Worm (Caenorhabditis elegans) whole organism, late embryonic: ENCODE measurements around the gene hal-3.

Source experiments
- C38D4.7 ChIP-seq: fragments of 200-800 bp; sonication (Bioruptor generic); optimal IDR thresholded peaks from 2 replicates; lab custom pipeline; 2018; ENCODE audit warnings: mild to moderate bottlenecking, missing genetic modification characterization, moderate library complexity, missing compliant biosample characterization
- F13H6.1 ChIP-seq: sonication (generic microtip); optimal IDR thresholded peaks from 2 replicates; lab custom pipeline; 2016; ENCODE audit warnings: missing genetic modification characterization, missing compliant biosample characterization
- K02D7.2 ChIP-seq: sonication (generic microtip); optimal IDR thresholded peaks from 2 replicates; lab custom pipeline; 2017; ENCODE audit warnings: mild to moderate bottlenecking, missing genetic modification characterization, missing compliant biosample characterization
- T23F11.4 ChIP-seq: fragments of 200-800 bp; sonication (Bioruptor generic); optimal IDR thresholded peaks from 2 replicates; lab custom pipeline; 2018; ENCODE audit warnings: mild to moderate bottlenecking, missing genetic modification characterization, missing compliant biosample characterization
- Y22D7AL.16 ChIP-seq: sonication (generic microtip); optimal IDR thresholded peaks from 2 replicates; lab custom pipeline; 2016; ENCODE audit warnings: missing genetic modification characterization, missing compliant biosample characterization
- ceh-14 ChIP-seq: sonication (generic microtip); optimal IDR thresholded peaks from 2 replicates; lab custom pipeline; 2016; ENCODE audit warnings: missing genotype, missing genetic modification characterization, missing compliant biosample characterization
- ceh-18 ChIP-seq: sonication (generic microtip); optimal IDR thresholded peaks from 2 replicates; lab custom pipeline; 2016; ENCODE audit warnings: missing genetic modification characterization, missing compliant biosample characterization
- ceh-22 ChIP-seq: sonication (generic microtip); optimal IDR thresholded peaks from 2 replicates; lab custom pipeline; 2017; ENCODE audit warnings: missing biosample characterization, missing genetic modification characterization
- ceh-24 ChIP-seq: sonication (generic microtip); optimal IDR thresholded peaks from 2 replicates; lab custom pipeline; 2016; ENCODE audit warnings: mild to moderate bottlenecking, missing genetic modification characterization, missing compliant biosample characterization
- ceh-30 ChIP-seq: fragments of 150-350 bp; optimal IDR thresholded peaks from 2 replicates; lab custom pipeline; 2014; ENCODE audit warnings: missing biosample characterization, missing genetic modification characterization
- ceh-31 ChIP-seq: sonication (generic microtip); optimal IDR thresholded peaks from 2 replicates; lab custom pipeline; 2016; ENCODE audit warnings: missing genetic modification characterization, missing compliant biosample characterization
- ceh-34 ChIP-seq: sonication (generic microtip); optimal IDR thresholded peaks from 2 replicates; lab custom pipeline; 2016; ENCODE audit warnings: mild to moderate bottlenecking, missing genetic modification characterization, missing compliant biosample characterization
- ceh-45 ChIP-seq: fragments of 200-800 bp; sonication (Bioruptor generic); IDR thresholded peaks from 2 replicates; pipeline ENCODE4 v1.3.6; 2022; ENCODE audit warnings: missing genetic modification reagents, missing genetic modification characterization, missing compliant biosample characterization
- ceh-6 ChIP-seq: fragments of 200-800 bp; sonication (Bioruptor generic); optimal IDR thresholded peaks from 2 replicates; lab custom pipeline; 2018; ENCODE audit warnings: mild to moderate bottlenecking, missing genetic modification characterization, missing compliant biosample characterization
- ceh-9 ChIP-seq: sonication (generic microtip); optimal IDR thresholded peaks from 2 replicates; lab custom pipeline; 2016; ENCODE audit warnings: mild to moderate bottlenecking, missing genetic modification characterization, inconsistent platforms, missing compliant biosample characterization
- dmd-4 ChIP-seq: sonication (generic microtip); optimal IDR thresholded peaks from 2 replicates; lab custom pipeline; 2016; ENCODE audit warnings: borderline replicate concordance, missing genetic modification characterization, missing compliant biosample characterization
- dve-1 ChIP-seq: sonication (generic microtip); optimal IDR thresholded peaks from 2 replicates; lab custom pipeline; 2017; ENCODE audit warnings: antibody characterized with exemption, mild to moderate bottlenecking, missing genetic modification characterization, missing compliant biosample characterization
- elt-2 ChIP-seq: sonication (generic microtip); optimal IDR thresholded peaks from 2 replicates; lab custom pipeline; 2016; ENCODE audit warnings: missing genetic modification reagents, missing genetic modification characterization, missing compliant biosample characterization
- ets-4 ChIP-seq: sonication (generic microtip); optimal IDR thresholded peaks from 2 replicates; lab custom pipeline; 2016; ENCODE audit warnings: missing genetic modification characterization, missing compliant biosample characterization
- eyg-1 ChIP-seq: sonication (generic microtip); optimal IDR thresholded peaks from 2 replicates; lab custom pipeline; 2016; ENCODE audit warnings: missing genotype, missing genetic modification characterization, missing compliant biosample characterization
- fax-1 ChIP-seq: sonication (generic microtip); optimal IDR thresholded peaks from 2 replicates; lab custom pipeline; 2016; ENCODE audit warnings: missing genotype, missing genetic modification characterization, missing compliant biosample characterization
- fkh-10 ChIP-seq: fragments of 150-350 bp; optimal IDR thresholded peaks from 2 replicates; lab custom pipeline; 2014; ENCODE audit warnings: missing biosample characterization, missing genetic modification reagents, missing genetic modification characterization
- fkh-6 ChIP-seq: sonication (generic microtip); optimal IDR thresholded peaks from 2 replicates; lab custom pipeline; 2016; ENCODE audit warnings: missing genetic modification characterization, missing compliant biosample characterization
- gmeb-2 ChIP-seq: sonication (generic microtip); optimal IDR thresholded peaks from 2 replicates; lab custom pipeline; 2016; ENCODE audit warnings: missing genetic modification characterization, inconsistent platforms, missing compliant biosample characterization
- hlh-13 ChIP-seq: fragments of 200-800 bp; sonication (Bioruptor generic); optimal IDR thresholded peaks from 2 replicates; lab custom pipeline; 2018; ENCODE audit warnings: mild to moderate bottlenecking, missing genetic modification characterization, missing compliant biosample characterization
- hlh-15 ChIP-seq: sonication (generic microtip); optimal IDR thresholded peaks from 2 replicates; lab custom pipeline; 2016; ENCODE audit warnings: missing genetic modification characterization, missing compliant biosample characterization
- hlh-30 ChIP-seq: sonication (generic microtip); optimal IDR thresholded peaks from 2 replicates; lab custom pipeline; 2017; ENCODE audit warnings: antibody characterized with exemption, missing genetic modification characterization, missing compliant biosample characterization; ENCODE audit not compliant: insufficient read depth
- hlh-6 ChIP-seq: sonication (generic microtip); optimal IDR thresholded peaks from 2 replicates; lab custom pipeline; 2016; ENCODE audit warnings: missing genotype, missing genetic modification characterization, missing compliant biosample characterization
- lim-6 ChIP-seq: sonication (generic microtip); optimal IDR thresholded peaks from 2 replicates; lab custom pipeline; 2016; ENCODE audit warnings: missing genetic modification characterization, missing compliant biosample characterization
- lin-11 ChIP-seq: fragments of 200-800 bp; sonication (Bioruptor generic); optimal IDR thresholded peaks from 2 replicates; lab custom pipeline; 2018; ENCODE audit warnings: mild to moderate bottlenecking, missing genetic modification characterization, missing compliant biosample characterization
- nfya-1 ChIP-seq: sonication (generic microtip); optimal IDR thresholded peaks from 2 replicates; lab custom pipeline; 2017; ENCODE audit warnings: missing genetic modification characterization, mild to moderate bottlenecking, missing compliant biosample characterization, antibody characterized with exemption, moderate library complexity
- nhr-11 ChIP-seq: fragments of 150-350 bp; optimal IDR thresholded peaks from 2 replicates; lab custom pipeline; 2014; ENCODE audit warnings: missing biosample characterization, missing genetic modification characterization
- nhr-232 ChIP-seq: sonication (generic microtip); optimal IDR thresholded peaks from 2 replicates; lab custom pipeline; 2016; ENCODE audit warnings: missing genetic modification characterization, missing compliant biosample characterization
- odd-2 ChIP-seq: sonication (generic microtip); optimal IDR thresholded peaks from 2 replicates; lab custom pipeline; 2017; ENCODE audit warnings: antibody characterized with exemption, mild to moderate bottlenecking, missing genetic modification characterization, missing compliant biosample characterization
- pag-3 ChIP-seq: sonication (generic microtip); optimal IDR thresholded peaks from 2 replicates; lab custom pipeline; 2016; ENCODE audit warnings: missing compliant biosample characterization, missing genetic modification characterization, borderline replicate concordance
- pat-9 ChIP-seq: fragments of 200-800 bp; sonication (Bioruptor generic); optimal IDR thresholded peaks from 2 replicates; lab custom pipeline; 2018; ENCODE audit warnings: mild to moderate bottlenecking, missing genetic modification characterization, moderate library complexity, missing compliant biosample characterization
- pax-1 ChIP-seq: fragments of 150-350 bp; optimal IDR thresholded peaks from 2 replicates; lab custom pipeline; 2014; ENCODE audit warnings: missing biosample characterization, missing genetic modification characterization
- pha-2 ChIP-seq: sonication (generic microtip); optimal IDR thresholded peaks from 2 replicates; lab custom pipeline; 2017; ENCODE audit warnings: mild to moderate bottlenecking, missing genetic modification characterization, missing compliant biosample characterization
- pha-4 ChIP-seq: fragments of 150-350 bp; optimal IDR thresholded peaks from 2 replicates; lab custom pipeline; 2018; ENCODE audit warnings: missing biosample characterization, missing genetic modification reagents, missing genetic modification characterization
- pqm-1 ChIP-seq: sonication (generic microtip); optimal IDR thresholded peaks from 2 replicates; lab custom pipeline; 2016; ENCODE audit warnings: missing genetic modification characterization, missing compliant biosample characterization
- pros-1 ChIP-seq: fragments of 150-350 bp; optimal IDR thresholded peaks from 2 replicates; lab custom pipeline; 2014; ENCODE audit warnings: missing biosample characterization, missing genetic modification reagents, missing genetic modification characterization
- rnt-1 ChIP-seq: sonication (generic microtip); optimal IDR thresholded peaks from 2 replicates; lab custom pipeline; 2016; ENCODE audit warnings: missing genetic modification characterization, missing compliant biosample characterization
- sdc-2 ChIP-seq: sonication (generic microtip); optimal IDR thresholded peaks from 2 replicates; lab custom pipeline; 2016; ENCODE audit warnings: missing genotype, missing genetic modification characterization, missing compliant biosample characterization
- sox-4 ChIP-seq: sonication (generic microtip); optimal IDR thresholded peaks from 2 replicates; lab custom pipeline; 2017; ENCODE audit warnings: mild to moderate bottlenecking, missing genetic modification characterization, inconsistent platforms, missing compliant biosample characterization
- syd-9 ChIP-seq: sonication (generic microtip); optimal IDR thresholded peaks from 2 replicates; lab custom pipeline; 2016; ENCODE audit warnings: mild to moderate bottlenecking, missing genetic modification characterization, moderate library complexity, missing compliant biosample characterization
- tbx-7 ChIP-seq: sonication (generic microtip); optimal IDR thresholded peaks from 2 replicates; lab custom pipeline; 2016; ENCODE audit warnings: missing genotype, missing genetic modification characterization, missing compliant biosample characterization
- ttx-3 ChIP-seq: sonication (generic microtip); optimal IDR thresholded peaks from 2 replicates; lab custom pipeline; 2016; ENCODE audit warnings: missing genetic modification reagents, missing genetic modification characterization, missing compliant biosample characterization
- unc-3 ChIP-seq, 2 experiments: fragments of 200-800 bp in 1 of 2; sonication (Bioruptor generic) in 1 of 2; sonication (generic microtip) in 1 of 2; conservative IDR thresholded peaks in 1 of 2; optimal IDR thresholded peaks in 1 of 2; 2 replicates each; pipeline versions ENCODE4 v1.3.6 to Lab custom; 2016 to 2022; ENCODE audit warnings: missing compliant biosample characterization in 2 of 2, missing genetic modification characterization in 2 of 2, missing genetic modification reagents in 1 of 2
- unc-42 ChIP-seq: sonication (generic microtip); optimal IDR thresholded peaks from 2 replicates; lab custom pipeline; 2016; ENCODE audit warnings: missing genotype, missing genetic modification characterization, missing compliant biosample characterization
- unc-55 ChIP-seq: sonication (generic microtip); optimal IDR thresholded peaks from 2 replicates; lab custom pipeline; 2017; ENCODE audit warnings: missing biosample characterization, missing genetic modification reagents, missing genetic modification characterization
- unc-86 ChIP-seq: sonication (generic microtip); optimal IDR thresholded peaks from 2 replicates; lab custom pipeline; 2016; ENCODE audit warnings: missing genetic modification characterization, missing compliant biosample characterization
- zip-5 ChIP-seq: sonication (generic microtip); optimal IDR thresholded peaks from 2 replicates; lab custom pipeline; 2016; ENCODE audit warnings: missing genetic modification characterization, missing compliant biosample characterization
- ztf-16 ChIP-seq: sonication (generic microtip); optimal IDR thresholded peaks from 2 replicates; lab custom pipeline; 2017; ENCODE audit warnings: missing genetic modification characterization, missing compliant biosample characterization

hal-3 gene

ce11 chrII:9603419-9603818 is 13.5 kb downstream of the hal-3 start:
- peak; percentile 59 for TF ChIP-seq elt-2 (tag; lab: Kevin White, UChicago)
- peak; percentile 2 for TF ChIP-seq ceh-34
- no peak for TF ChIP-seq ets-4
- TF ChIP-seq lin-11, result no peak
- no peak for TF ChIP-seq Y22D7AL.16 (tag; lab: Kevin White, UChicago)
- TF ChIP-seq K02D7.2 (tag; lab: Kevin White, UChicago), result no peak
- no peak for TF ChIP-seq ttx-3 (tag; lab: Kevin White, UChicago)
- peak; percentile 8 for TF ChIP-seq pqm-1 (tag; lab: Kevin White, UChicago)
- TF ChIP-seq fkh-6, result no peak
- TF ChIP-seq ceh-30 (tag; lab: Kevin White, UChicago), result no peak
- no peak for TF ChIP-seq odd-2 (tag; lab: Kevin White, UChicago)
- peak; percentile 85 for TF ChIP-seq unc-55 (GFP tag; lab: Kevin White, UChicago)
- TF ChIP-seq sdc-2, result no peak
- no peak for TF ChIP-seq sox-4 (tag; lab: Kevin White, UChicago)
- TF ChIP-seq ceh-18 (tag; lab: Kevin White, UChicago), result peak; percentile 84
- no peak for TF ChIP-seq zip-5 (tag; lab: Kevin White, UChicago)
- TF ChIP-seq ceh-14, result no peak
- TF ChIP-seq hlh-13 (GFP tag; lab: Kevin White, UChicago), result no peak
- no peak for TF ChIP-seq nhr-11
- TF ChIP-seq pax-1, result peak; percentile 32
- TF ChIP-seq T23F11.4 (GFP tag; lab: Kevin White, UChicago), result no peak
- TF ChIP-seq pha-2 (tag; lab: Kevin White, UChicago), result no peak
- TF ChIP-seq hlh-6 (tag; lab: Kevin White, UChicago), result no peak
- no peak for TF ChIP-seq tbx-7 (tag; lab: Kevin White, UChicago)
- TF ChIP-seq dmd-4 (tag; lab: Kevin White, UChicago), result no peak
- TF ChIP-seq pha-4 (tag; lab: Kevin White, UChicago), result no peak
- no peak for TF ChIP-seq ceh-6 (GFP tag; lab: Kevin White, UChicago)
- no peak for TF ChIP-seq pag-3 (tag; lab: Kevin White, UChicago)
- no peak for TF ChIP-seq unc-86 (tag; lab: Kevin White, UChicago)
- TF ChIP-seq ceh-31, result peak; percentile 41
- TF ChIP-seq gmeb-2 (tag; lab: Kevin White, UChicago), result no peak
- no peak for TF ChIP-seq pat-9 (tag; lab: Kevin White, UChicago)
- no peak for TF ChIP-seq nhr-232 (tag; lab: Kevin White, UChicago)
- TF ChIP-seq lim-6 (tag; lab: Kevin White, UChicago), result no peak
- no peak for TF ChIP-seq ceh-22 (tag; lab: Kevin White, UChicago)
- no peak for TF ChIP-seq hlh-15 (tag; lab: Kevin White, UChicago)
- no peak for TF ChIP-seq unc-3 (GFP tag; conservative IDR thresholded peaks at IDR 0.05; lab: Robert Waterston, UW)
- TF ChIP-seq unc-3 (tag; optimal IDR thresholded peaks at IDR 0.05; lab: Kevin White, UChicago), result no peak
- TF ChIP-seq ceh-45 (GFP tag; lab: Robert Waterston, UW), result no peak
- peak; percentile 52 for TF ChIP-seq dve-1 (tag; lab: Kevin White, UChicago)
- no peak for TF ChIP-seq fax-1 (tag; lab: Kevin White, UChicago)
- TF ChIP-seq F13H6.1 (tag; lab: Kevin White, UChicago), result peak; percentile 62
- peak; percentile 42 for TF ChIP-seq rnt-1 (tag; lab: Kevin White, UChicago)
- peak; percentile 96 for TF ChIP-seq hlh-30 (tag; lab: Kevin White, UChicago)
- TF ChIP-seq C38D4.7 (GFP tag; lab: Kevin White, UChicago), result no peak
- TF ChIP-seq eyg-1 (tag; lab: Kevin White, UChicago), result no peak
- no peak for TF ChIP-seq syd-9 (tag; lab: Kevin White, UChicago)
- TF ChIP-seq ceh-9 (tag; lab: Kevin White, UChicago), result no peak
- TF ChIP-seq ceh-24 (tag; lab: Kevin White, UChicago), result no peak
- peak; percentile 33 for TF ChIP-seq unc-42 (tag; lab: Kevin White, UChicago)
- peak; percentile 76 for TF ChIP-seq nfya-1 (tag; lab: Kevin White, UChicago)
- TF ChIP-seq fkh-10 (GFP tag; lab: Kevin White, UChicago), result no peak
- TF ChIP-seq ztf-16 (tag; lab: Kevin White, UChicago), result no peak
- peak; percentile 41 for TF ChIP-seq pros-1
